Worm (Caenorhabditis elegans) whole organism, young adult: ENCODE results near the gene fbxa-54.
"Not testable (repeated sequence)": the region's sequence is repeated elsewhere in the genome, so short reads cannot be mapped to it uniquely, and the experiment has no call there.

ENCODE experiments used
- B0035.1 ChIP-seq: sonication (generic microtip); optimal IDR thresholded peaks from 2 replicates; lab custom pipeline; 2016; ENCODE audit warnings: missing genetic modification characterization, mild to moderate bottlenecking, missing compliant biosample characterization, missing genotype, missing genetic modification reagents
- B0336.3 ChIP-seq: fragments of 200-800 bp; sonication (Bioruptor generic); IDR thresholded peaks from 2 replicates; pipeline ENCODE4 v1.3.6; 2022; ENCODE audit warnings: missing genetic modification characterization, missing compliant biosample characterization
- C06A6.2 ChIP-seq: fragments of 200-800 bp; sonication (Bioruptor generic); conservative IDR thresholded peaks from 2 replicates; pipeline ENCODE4 v1.3.6; 2022; ENCODE audit warnings: missing genetic modification characterization, missing compliant biosample characterization
- C17E4.6 ChIP-seq: fragments of 200-800 bp; sonication (Bioruptor generic); IDR thresholded peaks from 2 replicates; pipeline ENCODE4 v1.3.6; 2022; ENCODE audit warnings: missing genetic modification reagents, missing genetic modification characterization, missing compliant biosample characterization
- F10E7.11 ChIP-seq: sonication (generic microtip); optimal IDR thresholded peaks from 2 replicates; lab custom pipeline; 2017; ENCODE audit warnings: mild to moderate bottlenecking, missing genetic modification characterization, moderate library complexity, missing compliant biosample characterization
- F55B11.4 ChIP-seq: sonication (generic microtip); optimal IDR thresholded peaks from 2 replicates; lab custom pipeline; 2016; ENCODE audit warnings: missing compliant biosample characterization, missing genetic modification characterization, borderline replicate concordance; ENCODE audit not compliant: insufficient read depth
- F57C9.4 ChIP-seq: sonication (generic microtip); optimal IDR thresholded peaks from 2 replicates; lab custom pipeline; 2017; ENCODE audit warnings: mild to moderate bottlenecking, missing genetic modification characterization, missing compliant biosample characterization
- Y67H2A.10 ChIP-seq: fragments of 200-800 bp; sonication (Bioruptor generic); conservative IDR thresholded peaks from 2 replicates; pipeline ENCODE4 v1.3.6; 2022; ENCODE audit warnings: missing genetic modification reagents, missing genetic modification characterization, missing compliant biosample characterization
- Y95B8A.8 ChIP-seq: fragments of 200-800 bp; sonication (Bioruptor generic); IDR thresholded peaks from 2 replicates; pipeline ENCODE4 v1.3.6; 2022; ENCODE audit warnings: missing genetic modification reagents, missing genetic modification characterization, missing compliant biosample characterization
- akir-1 ChIP-seq: fragments of 200-800 bp; sonication (Bioruptor generic); optimal IDR thresholded peaks from 2 replicates; lab custom pipeline; 2018; ENCODE audit warnings: mild to moderate bottlenecking, missing genetic modification characterization, moderate library complexity, missing compliant biosample characterization
- ama-1 ChIP-seq, 3 experiments: fragments of 150-350 bp in 1 of 3; sonication (generic microtip) in 2 of 3; optimal IDR thresholded peaks; 2 replicates each; lab custom pipeline; 2014 to 2018; ENCODE audit warnings: missing biosample characterization in 2 of 3, missing genetic modification characterization in 2 of 3, missing genetic modification reagents in 2 of 3
- cebp-1 ChIP-seq, 2 experiments: fragments of 200-800 bp in 1 of 2; sonication (Bioruptor generic) in 1 of 2; sonication (generic microtip) in 1 of 2; IDR thresholded peaks in 1 of 2; optimal IDR thresholded peaks in 1 of 2; 2 replicates each; pipeline versions ENCODE4 v1.3.6 to Lab custom; 2017 to 2022; ENCODE audit warnings: missing compliant biosample characterization in 2 of 2, missing genetic modification characterization in 2 of 2, mild to moderate bottlenecking in 1 of 2, missing genetic modification reagents in 1 of 2, moderate library complexity in 1 of 2
- egrh-3 ChIP-seq: fragments of 200-800 bp; sonication (Bioruptor generic); IDR thresholded peaks from 2 replicates; pipeline ENCODE4 v1.3.6; 2022; ENCODE audit warnings: missing genetic modification reagents, missing genetic modification characterization, missing compliant biosample characterization
- ets-4 ChIP-seq: fragments of 200-800 bp; sonication (Bioruptor generic); optimal IDR thresholded peaks from 2 replicates; lab custom pipeline; 2018; ENCODE audit warnings: mild to moderate bottlenecking, missing genetic modification characterization, missing compliant biosample characterization
- fkh-3 ChIP-seq: sonication (generic microtip); optimal IDR thresholded peaks from 2 replicates; lab custom pipeline; 2016; ENCODE audit warnings: mild to moderate bottlenecking, missing genetic modification characterization, missing compliant biosample characterization
- hmg-20 ChIP-seq: fragments of 200-800 bp; sonication (Bioruptor generic); IDR thresholded peaks from 2 replicates; pipeline ENCODE4 v1.3.6; 2022; ENCODE audit warnings: missing genetic modification reagents, missing genetic modification characterization, missing compliant biosample characterization
- lag-1 ChIP-seq: fragments of 200-800 bp; sonication (Bioruptor generic); IDR thresholded peaks from 2 replicates; pipeline ENCODE4 v1.3.6; 2022; ENCODE audit warnings: missing genetic modification reagents, missing genetic modification characterization, missing compliant biosample characterization
- let-607 ChIP-seq, 2 experiments: fragments of 200-800 bp in 1 of 2; sonication (Bioruptor generic) in 1 of 2; sonication (generic microtip) in 1 of 2; optimal IDR thresholded peaks; 2 replicates each; lab custom pipeline; 2016 to 2018; ENCODE audit warnings: mild to moderate bottlenecking in 2 of 2, missing compliant biosample characterization in 2 of 2, missing genetic modification characterization in 2 of 2, moderate library complexity in 2 of 2, missing genotype in 1 of 2
- madf-10 ChIP-seq: sonication (generic microtip); optimal IDR thresholded peaks from 2 replicates; lab custom pipeline; 2016; ENCODE audit warnings: mild to moderate bottlenecking, missing genetic modification characterization, missing compliant biosample characterization
- nfya-1 ChIP-seq: sonication (generic microtip); optimal IDR thresholded peaks from 2 replicates; lab custom pipeline; 2017; ENCODE audit warnings: antibody characterized with exemption, missing compliant biosample characterization, missing genetic modification characterization, borderline replicate concordance; ENCODE audit not compliant: insufficient read depth
- nhr-179 ChIP-seq: sonication (generic microtip); optimal IDR thresholded peaks from 2 replicates; lab custom pipeline; 2016; ENCODE audit warnings: mild to moderate bottlenecking, missing genetic modification characterization, missing compliant biosample characterization
- nhr-80 ChIP-seq: sonication (generic microtip); optimal IDR thresholded peaks from 2 replicates; lab custom pipeline; 2016; ENCODE audit warnings: missing genetic modification characterization, missing compliant biosample characterization
- nhr-90 ChIP-seq: sonication (generic microtip); optimal IDR thresholded peaks from 2 replicates; lab custom pipeline; 2016; ENCODE audit warnings: missing genotype, mild to moderate bottlenecking, missing genetic modification characterization, missing compliant biosample characterization
- rpc-1 ChIP-seq, 2 experiments: fragments of 150-350 bp in 1 of 2; sonication (generic microtip) in 1 of 2; optimal IDR thresholded peaks; 2 replicates each; lab custom pipeline; 2014 to 2018; ENCODE audit warnings: missing biosample characterization in 1 of 2, missing genetic modification characterization in 1 of 2, missing genetic modification reagents in 1 of 2, missing genotype in 1 of 2
- sdz-38 ChIP-seq: sonication (generic microtip); optimal IDR thresholded peaks from 2 replicates; lab custom pipeline; 2016; ENCODE audit warnings: missing genotype, missing genetic modification characterization, missing compliant biosample characterization
- sptf-2 ChIP-seq: fragments of 200-800 bp; sonication (Bioruptor generic); optimal IDR thresholded peaks from 2 replicates; lab custom pipeline; 2018; ENCODE audit warnings: mild to moderate bottlenecking, missing genetic modification characterization, missing compliant biosample characterization
- tbp1 ChIP-seq: fragments of 200-800 bp; sonication (Bioruptor generic); optimal IDR thresholded peaks from 2 replicates; lab custom pipeline; 2018; ENCODE audit warnings: mild to moderate bottlenecking, missing genetic modification characterization, missing compliant biosample characterization
- unc-62 ChIP-seq: fragments of 150-350 bp; optimal IDR thresholded peaks from 2 replicates; lab custom pipeline; 2014; ENCODE audit warnings: missing biosample characterization, missing genetic modification reagents, missing genetic modification characterization

The fbxa-54 gene

ce11 chrIII:996564-996963 is 40.4 kb downstream of the fbxa-54 start (continued):
- TF ChIP-seq nhr-179 (tag; lab: Kevin White, UChicago) (no peak), F55B11.4 (tag; lab: Kevin White, UChicago) (no peak)

DNA sequence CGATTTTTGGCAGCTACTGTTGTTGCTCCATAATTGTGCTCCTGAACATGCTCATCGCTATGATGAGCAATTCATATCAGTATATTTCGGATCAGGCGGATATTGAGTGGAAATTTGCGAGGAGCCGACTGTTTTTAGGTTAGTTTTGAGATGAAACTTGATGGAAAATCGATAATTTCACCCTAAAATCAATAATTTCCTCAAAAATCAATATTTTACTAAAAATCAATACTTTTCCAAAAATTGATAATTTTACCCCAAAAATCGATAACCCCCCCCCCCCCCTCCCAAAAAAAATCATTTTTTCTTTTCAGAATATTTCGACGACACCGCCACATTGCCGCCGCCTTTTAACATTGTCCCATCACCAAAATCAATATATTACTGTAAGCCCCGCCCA is 42.7 kb downstream of the fbxa-54 start:
- no peak for TF ChIP-seq F10E7.11 (tag; lab: Kevin White, UChicago)
- TF ChIP-seq Y95B8A.8, result no peak
- no peak for TF ChIP-seq F57C9.4
- no peak for TF ChIP-seq hmg-20 (GFP tag; lab: Robert Waterston, UW)
- TF ChIP-seq Y67H2A.10 (GFP tag; lab: Robert Waterston, UW), result no peak
- TF ChIP-seq fkh-3 (tag; lab: Kevin White, UChicago), result no peak
- TF ChIP-seq C06A6.2, result no peak
- TF ChIP-seq lag-1 (GFP tag; lab: Robert Waterston, UW), result no peak
- no peak for TF ChIP-seq B0035.1 (tag; lab: Kevin White, UChicago)
- TF ChIP-seq, all 124 proteins: peak for 0

DNA sequence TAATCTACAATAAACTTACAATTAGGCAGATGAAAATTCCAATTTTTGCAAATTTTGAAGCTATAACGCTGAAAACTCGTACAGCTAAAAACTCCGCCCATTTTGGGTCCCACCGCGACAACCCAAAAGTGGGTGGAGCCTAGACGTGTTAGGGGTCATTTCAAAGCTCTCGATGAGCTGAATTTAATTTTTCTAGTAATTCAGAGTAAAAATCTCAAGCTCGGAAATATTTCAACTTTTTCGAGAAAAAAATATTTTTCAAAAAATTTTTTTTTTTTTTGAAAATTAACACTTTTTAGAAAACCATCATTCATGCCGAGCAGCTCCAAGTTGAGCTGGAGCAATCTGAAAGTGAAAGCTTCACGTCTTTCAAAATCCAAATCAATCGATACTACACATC is 45.2 kb downstream of the fbxa-54 start, which contains the start of gene R06B10.7:
Gene R06B10.7 (minus strand): TSS at position 101 of the 400 bp plus-strand sequence.
- TF ChIP-seq let-607 (tag; optimal IDR thresholded peaks at IDR 0.05; lab: Kevin White, UChicago), result no peak
- no peak for TF ChIP-seq B0336.3
- no peak for TF ChIP-seq ama-1 (optimal IDR thresholded peaks at IDR 0.05; lab: Kevin White, UChicago)
- no peak for TF ChIP-seq ama-1 (GFP tag; optimal IDR thresholded peaks at IDR 0.05; lab: Kevin White, UChicago)
- TF ChIP-seq, all 124 proteins: peak for 0

ce11 chrIII:1002510-1002909 is 46.4 kb downstream of the fbxa-54 start, which contains the start of gene clec-150:
TSS of gene clec-150 (plus strand) at chrIII:1002707.
- TF ChIP-seq ets-4 (GFP tag; lab: Kevin White, UChicago), result peak; percentile 22
- peak; percentile 1 for TF ChIP-seq tbp1 (GFP tag; lab: Kevin White, UChicago)
- no peak for TF ChIP-seq nfya-1
- TF ChIP-seq sdz-38, result no peak
- TF ChIP-seq unc-62, result peak; percentile 18
- no peak for TF ChIP-seq F57C9.4
- no peak for TF ChIP-seq sptf-2 (GFP tag; lab: Kevin White, UChicago)
- TF ChIP-seq let-607 (tag; optimal IDR thresholded peaks at IDR 0.05; lab: Kevin White, UChicago), result peak; percentile 15 to 85
- peak; percentile 93 for TF ChIP-seq nhr-80 (tag; lab: Kevin White, UChicago)
- TF ChIP-seq cebp-1 (GFP tag; IDR thresholded peaks at IDR 0.05; lab: Robert Waterston, UW), result no peak
- TF ChIP-seq cebp-1 (tag; optimal IDR thresholded peaks at IDR 0.05; lab: Kevin White, UChicago), result peak; percentile 18
- TF ChIP-seq madf-10 (tag; lab: Kevin White, UChicago), result peak; percentile 1
- TF ChIP-seq nhr-90 (tag; lab: Kevin White, UChicago), result peak; percentile 22
- TF ChIP-seq, all 124 proteins: peak for 8

ce11 chrIII:1004464-1004863 is 48.3 kb downstream of the fbxa-54 start:
- TF ChIP-seq cebp-1 (GFP tag; IDR thresholded peaks at IDR 0.05; lab: Robert Waterston, UW), result peak; percentile 57; the same call in 1 of the 2 replicates
- TF ChIP-seq cebp-1 (tag; optimal IDR thresholded peaks at IDR 0.05; lab: Kevin White, UChicago), result peak; percentile 92
- no peak for TF ChIP-seq akir-1 (GFP tag; lab: Kevin White, UChicago)
- TF ChIP-seq C17E4.6 (GFP tag; lab: Robert Waterston, UW), result no peak

DNA sequence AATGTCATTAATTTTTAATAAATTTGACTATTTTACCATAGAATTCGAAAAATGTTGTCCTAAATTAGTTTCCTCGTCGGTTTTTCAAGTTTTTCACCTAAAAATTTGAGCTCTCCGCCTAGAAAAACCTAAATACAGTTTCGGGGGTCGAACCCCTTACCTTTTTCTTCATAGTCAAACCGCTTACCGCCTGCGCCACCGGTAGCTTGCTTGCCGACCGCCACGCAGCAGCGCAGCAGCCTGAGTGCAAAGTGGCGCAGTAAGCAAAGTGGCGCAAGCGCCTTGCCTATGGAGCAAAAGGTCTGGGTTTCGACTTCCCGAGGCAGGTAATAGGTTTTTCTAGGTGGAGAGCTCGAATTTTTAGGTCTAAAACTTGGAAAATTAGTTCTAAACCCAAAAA is 50.1 kb downstream of the fbxa-54 start:
- TF ChIP-seq tbp1 (GFP tag; lab: Kevin White, UChicago) (peak; percentile 62), rpc-1 (tag; optimal IDR thresholded peaks at IDR 0.05; lab: Kevin White, UChicago) (peak; percentile 47), egrh-3 (peak; percentile 72)
- TF ChIP-seq rpc-1 (optimal IDR thresholded peaks at IDR 0.05; lab: Kevin White, UChicago), result not testable (repeated sequence)
